Fruit fly (Drosophila melanogaster): Measurements from ENCODE around the gene CG43321.

- TF ChIP-seq CTCF (optimal IDR thresholded peaks at IDR 0.05) (no peak), CG8478 (optimal IDR thresholded peaks at IDR 0.05) (no peak)
Measured at dm6 chr2L:7011962-7012361, at the start of gene CG43321.

Measured in S2 (cell line).